Worm (Caenorhabditis elegans): ENCODE measurements around the gene C05D2.8.

Gene C05D2.8

ce11 chrIII:5634509-5634908 is 24.4 kb upstream of the C05D2.8 start:
- TF ChIP-seq hmg-1.1 (GFP tag; IDR thresholded peaks at IDR 0.05): peak; percentile 39; the same call in 1 of the 2 replicates
- no peak for TF ChIP-seq attf-4 (tag; optimal IDR thresholded peaks at IDR 0.05)
- peak in 1 of 2 experiments; percentile 10 for TF ChIP-seq lsy-2 (tag; optimal IDR thresholded peaks at IDR 0.05)
- TF ChIP-seq unc-62 (GFP tag; optimal IDR thresholded peaks at IDR 0.05 in 1 of 2): peak in 1 of 2 experiments; percentile 94
- TF ChIP-seq unc-62 (tag; optimal IDR thresholded peaks at IDR 0.05): no peak
- peak; percentile 5 for TF ChIP-seq rbr-2 (tag; optimal IDR thresholded peaks at IDR 0.05)
- peak in 1 of 2 experiments; percentile 9 for TF ChIP-seq daf-16 (GFP tag; optimal IDR thresholded peaks at IDR 0.05)
- TF ChIP-seq daf-16 (tag; optimal IDR thresholded peaks at IDR 0.05): no peak
- TF ChIP-seq T20F7.1 (GFP tag; optimal IDR thresholded peaks at IDR 0.05): no peak
- no peak for TF ChIP-seq ceh-82 (tag; optimal IDR thresholded peaks at IDR 0.05)
- peak; percentile 11 for TF ChIP-seq hlh-30 (tag; optimal IDR thresholded peaks at IDR 0.05; ENCODE audit: insufficient read depth)

DNA sequence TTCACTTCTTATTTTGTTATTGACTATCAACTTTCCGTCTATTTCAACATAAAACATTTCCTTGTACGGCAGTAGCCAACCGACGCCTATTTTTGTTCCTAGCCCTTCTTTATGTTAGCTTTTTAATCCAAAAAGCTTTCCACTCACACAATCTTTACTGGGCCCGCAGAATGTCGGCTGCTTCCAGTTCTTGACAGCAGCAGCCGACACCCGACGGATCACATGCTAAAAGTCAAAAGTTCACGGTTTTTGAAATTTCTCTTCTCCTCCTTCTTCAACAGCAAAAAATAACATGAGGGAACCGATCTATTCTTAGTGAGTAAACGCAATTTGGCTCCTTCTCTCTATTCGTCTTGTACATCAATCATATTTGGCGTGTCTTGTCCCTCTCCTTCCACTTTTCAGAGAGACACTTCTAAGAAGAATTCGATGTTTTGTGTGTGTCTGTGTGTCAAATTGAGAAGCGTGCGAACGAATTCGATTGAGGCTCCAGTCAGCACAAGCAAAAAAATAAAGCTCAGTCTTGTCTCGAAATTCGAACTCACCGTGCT is 22.4 kb upstream of the C05D2.8 start:
- TF ChIP-seq hlh-30 (tag; optimal IDR thresholded peaks at IDR 0.05; ENCODE audit: insufficient read depth) (peak; percentile 34), snpc-4 (tag; optimal IDR thresholded peaks at IDR 0.05) (peak; percentile 30), unc-62 (GFP tag; optimal IDR thresholded peaks at IDR 0.05 in 1 of 2) (peak in 1 of 2 experiments; percentile 41), unc-62 (tag; optimal IDR thresholded peaks at IDR 0.05) (no peak), Y75B8A.6 (GFP tag; IDR thresholded peaks at IDR 0.05) (no peak), hif-1 (tag; optimal IDR thresholded peaks at IDR 0.05) (peak in 1 of 2 experiments; percentile 12), ctbp-1 (GFP tag; IDR thresholded peaks at IDR 0.05) (0 out of 2 replicates have a peak, but pooled peaks have one; percentile 36), lin-13 (GFP tag; optimal IDR thresholded peaks at IDR 0.05) (no peak), fkh-10 (GFP tag; optimal IDR thresholded peaks at IDR 0.05) (peak; percentile 70), vab-7 (GFP tag; IDR thresholded peaks at IDR 0.05) (0 out of 2 replicates have a peak, but pooled peaks have one; percentile 15), mep-1 (tag; optimal IDR thresholded peaks at IDR 0.05) (peak; percentile 3), zfp-2 (tag; optimal IDR thresholded peaks at IDR 0.05) (no peak), lsy-2 (tag; optimal IDR thresholded peaks at IDR 0.05) (peak in 1 of 2 experiments; percentile 38), mxl-2 (GFP tag; conservative IDR thresholded peaks at IDR 0.05) (no peak), ces-1 (GFP tag; optimal IDR thresholded peaks at IDR 0.05) (peak; percentile 88)

DNA sequence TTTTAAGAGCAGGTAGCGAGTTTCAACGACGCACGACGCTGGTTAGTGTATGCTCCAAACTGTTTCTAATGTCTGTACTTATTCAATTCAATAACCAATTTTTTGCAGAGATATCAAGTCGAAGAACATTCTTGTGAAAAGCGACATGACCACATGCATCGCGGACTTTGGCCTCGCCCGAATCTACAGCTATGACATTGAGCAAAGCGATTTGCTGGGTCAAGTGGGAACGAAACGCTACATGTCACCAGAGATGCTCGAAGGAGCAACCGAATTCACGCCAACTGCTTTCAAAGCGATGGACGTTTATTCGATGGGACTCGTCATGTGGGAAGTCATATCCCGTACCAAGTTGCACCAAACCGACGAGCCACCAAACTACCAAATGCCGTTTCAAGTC is 20.2 kb upstream of the C05D2.8 start:
- TF ChIP-seq dmd-9 (GFP tag; IDR thresholded peaks at IDR 0.05) (no peak), set-16 (GFP tag; IDR thresholded peaks at IDR 0.05) (no peak), daf-12 (tag; optimal IDR thresholded peaks at IDR 0.05) (no peak), unc-62 (GFP tag; optimal IDR thresholded peaks at IDR 0.05 in 1 of 2) (peak in 1 of 2 experiments; percentile 39), unc-62 (tag; optimal IDR thresholded peaks at IDR 0.05) (no peak), aha-1 (tag) (peak; percentile 34), nhr-102 (tag; optimal IDR thresholded peaks at IDR 0.05) (no peak)

DNA sequence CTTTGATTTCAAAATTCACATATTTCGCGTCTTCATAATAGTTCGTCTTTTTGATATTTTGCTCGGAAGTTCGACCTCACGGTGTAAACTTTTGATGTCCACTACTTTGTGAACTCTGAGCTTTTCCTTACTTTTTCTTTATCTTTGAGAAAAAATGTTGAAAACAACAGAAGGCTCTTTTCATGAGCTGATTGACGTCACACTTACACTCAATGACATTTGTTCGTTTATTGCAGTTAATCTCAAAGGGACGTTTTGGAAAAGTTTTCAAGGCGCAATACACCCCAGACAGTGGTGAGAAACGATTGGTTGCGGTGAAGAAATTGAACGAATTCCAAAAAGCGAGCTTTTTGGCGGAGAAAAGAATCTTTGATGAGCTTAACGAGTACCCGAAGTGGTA is 19.1 kb upstream of the C05D2.8 start:
- TF ChIP-seq F49E8.2 (tag; optimal IDR thresholded peaks at IDR 0.05; ENCODE audit: borderline replicate concordance) (no peak), zip-11 (GFP tag; IDR thresholded peaks at IDR 0.05) (no peak), lim-7 (GFP tag; IDR thresholded peaks at IDR 0.05) (no peak), ZK546.5 (tag; optimal IDR thresholded peaks at IDR 0.05) (no peak), nhr-11 (tag; optimal IDR thresholded peaks at IDR 0.05) (peak; percentile 34), daf-8 (GFP tag; IDR thresholded peaks at IDR 0.05) (no peak), dpl-1 (GFP tag; optimal IDR thresholded peaks at IDR 0.05) (no peak), nhr-76 (tag; optimal IDR thresholded peaks at IDR 0.05) (no peak), F26F4.8 (GFP tag; conservative IDR thresholded peaks at IDR 0.05) (no peak), mdl-1 (tag; optimal IDR thresholded peaks at IDR 0.05) (no peak), F37D6.2 (tag; optimal IDR thresholded peaks at IDR 0.05) (no peak), daf-16 (GFP tag; optimal IDR thresholded peaks at IDR 0.05) (peak in 1 of 2 experiments; percentile 14), daf-16 (tag; optimal IDR thresholded peaks at IDR 0.05) (no peak), Y105C5A.15 (GFP tag; IDR thresholded peaks at IDR 0.05) (no peak), nhr-25 (tag; optimal IDR thresholded peaks at IDR 0.05; ENCODE audit: borderline replicate concordance, insufficient read depth) (no peak), arid-1 (GFP tag; conservative IDR thresholded peaks at IDR 0.05) (no peak)

Data from whole organism, L4 larva.